Fruit fly (Drosophila melanogaster) whole organism, embryonic: ENCODE measurements around the gene CG31230.

Experiments used
- BEAF-32 ChIP-seq: fragments of 200-800 bp; sonication (Bioruptor generic); optimal IDR thresholded peaks from 3 replicates; lab custom pipeline; 2017; ENCODE audit warnings: missing biosample characterization, missing genetic modification characterization, mild to moderate bottlenecking, moderate library complexity, missing genetic modification reagents
- CG10147 ChIP-seq: fragments of 200-800 bp; sonication (Bioruptor generic); optimal IDR thresholded peaks from 2 replicates; lab custom pipeline; 2019; ENCODE audit warnings: missing biosample characterization, mild to moderate bottlenecking, missing genetic modification characterization, moderate library complexity
- CG10654 ChIP-seq: fragments of 200-800 bp; sonication (Bioruptor generic); optimal IDR thresholded peaks from 2 replicates; lab custom pipeline; 2016; ENCODE audit warnings: missing biosample characterization, missing genetic modification characterization
- CG13287 ChIP-seq: fragments of 200-800 bp; sonication (Bioruptor generic); IDR thresholded peaks from 2 replicates; pipeline ENCODE4 v1.3.6; 2022; ENCODE audit warnings: missing biosample characterization, missing genetic modification characterization; ENCODE audit not compliant: partially characterized antibody
- CG13624 ChIP-seq: fragments of 200-800 bp; sonication (Bioruptor generic); optimal IDR thresholded peaks from 2 replicates; lab custom pipeline; 2016; ENCODE audit warnings: missing biosample characterization, missing genetic modification characterization
- CG14050 ChIP-seq: fragments of 200-800 bp; sonication (Bioruptor generic); IDR thresholded peaks from 3 replicates; pipeline ENCODE4 v1.3.6; 2022; ENCODE audit warnings: missing biosample characterization, missing genetic modification characterization
- CG15479 ChIP-seq: fragments of 200-800 bp; sonication (Bioruptor generic); optimal IDR thresholded peaks from 3 replicates; lab custom pipeline; 2019; ENCODE audit warnings: missing biosample characterization, mild to moderate bottlenecking, missing genetic modification characterization, moderate library complexity
- CG15696 ChIP-seq: fragments of 200-800 bp; sonication (Bioruptor generic); optimal IDR thresholded peaks from 2 replicates; lab custom pipeline; 2019; ENCODE audit warnings: missing biosample characterization, mild to moderate bottlenecking, missing genetic modification characterization, moderate library complexity
- CG17361 ChIP-seq: fragments of 200-800 bp; sonication (Bioruptor generic); IDR thresholded peaks from 3 replicates; pipeline ENCODE4 v1.3.6; 2022; ENCODE audit warnings: missing biosample characterization, missing genetic modification characterization
- CG17612 ChIP-seq: fragments of 200-800 bp; sonication (Bioruptor generic); IDR thresholded peaks from 2 replicates; pipeline ENCODE4 v1.3.6; 2022; ENCODE audit warnings: missing biosample characterization, missing genetic modification characterization
- CG2199 ChIP-seq: fragments of 200-800 bp; sonication (Bioruptor generic); IDR thresholded peaks from 3 replicates; pipeline ENCODE4 v1.3.6; 2022; ENCODE audit warnings: missing biosample characterization, missing genetic modification characterization
- CG3847 ChIP-seq: fragments of 200-800 bp; sonication (Bioruptor generic); IDR thresholded peaks from 2 replicates; pipeline ENCODE4 v1.3.6; 2022; ENCODE audit warnings: missing biosample characterization, missing genetic modification characterization
- CG4820 ChIP-seq: fragments of 200-800 bp; sonication (Bioruptor generic); optimal IDR thresholded peaks from 3 replicates; lab custom pipeline; 2016; ENCODE audit warnings: missing biosample characterization, missing genetic modification characterization
- CG6689 ChIP-seq: fragments of 200-800 bp; sonication (Bioruptor generic); IDR thresholded peaks from 2 replicates; pipeline ENCODE4 v1.3.6; 2022; ENCODE audit warnings: missing biosample characterization, missing genetic modification characterization
- CG7745 ChIP-seq: fragments of 200-800 bp; sonication (Bioruptor generic); optimal IDR thresholded peaks from 2 replicates; lab custom pipeline; 2018; ENCODE audit warnings: missing biosample characterization, mild to moderate bottlenecking, missing genetic modification characterization, moderate library complexity
- CkIIα-i1 ChIP-seq: fragments of 200-800 bp; sonication (Bioruptor generic); IDR thresholded peaks from 2 replicates; pipeline ENCODE4 v1.3.6; 2022; ENCODE audit warnings: missing biosample characterization, missing genetic modification characterization
- D ChIP-seq, 2 experiments: fragments of 200-800 bp in 1 of 2; fragments of >200 bp in 1 of 2; sonication (Bioruptor generic) in 1 of 2; optimal IDR thresholded peaks; 2 replicates in 1 of 2; 3 replicates in 1 of 2; lab custom pipeline; 2017; ENCODE audit warnings: mild to moderate bottlenecking in 1 of 2, missing biosample characterization in 1 of 2, missing genetic modification characterization in 1 of 2, missing genetic modification reagents in 1 of 2
- D19B ChIP-seq: fragments of 200-800 bp; sonication (Bioruptor generic); optimal IDR thresholded peaks from 2 replicates; lab custom pipeline; 2017; ENCODE audit warnings: missing biosample characterization, mild to moderate bottlenecking, missing genetic modification characterization
- E2f1 ChIP-seq: fragments of 200-800 bp; sonication (Bioruptor generic); IDR thresholded peaks from 2 replicates; pipeline ENCODE4 v1.3.6; 2022; ENCODE audit warnings: missing biosample characterization, missing genetic modification characterization
- HmgD ChIP-seq: fragments of 200-800 bp; sonication (Bioruptor generic); optimal IDR thresholded peaks from 3 replicates; lab custom pipeline; 2016; ENCODE audit warnings: missing biosample characterization, missing genetic modification characterization
- MBD-R2 ChIP-seq: fragments of 200-800 bp; sonication (Bioruptor generic); IDR thresholded peaks from 2 replicates; pipeline ENCODE4 v1.3.6; 2022; ENCODE audit warnings: missing biosample characterization, missing genetic modification characterization
- Poxn ChIP-seq: fragments of 200-800 bp; sonication (Bioruptor generic); IDR thresholded peaks from 2 replicates; pipeline ENCODE4 v1.3.6; 2022; ENCODE audit warnings: missing biosample characterization, missing genetic modification characterization
- ara ChIP-seq: fragments of 200-800 bp; sonication (Bioruptor generic); IDR thresholded peaks from 2 replicates; pipeline ENCODE4 v1.3.6; 2022; ENCODE audit warnings: missing biosample characterization, missing genetic modification characterization
- cad ChIP-seq: fragments of >200 bp; optimal IDR thresholded peaks from 2 replicates; lab custom pipeline; 2017; ENCODE audit warnings: missing biosample characterization, missing genetic modification characterization
- cato ChIP-seq: fragments of 200-800 bp; sonication (Bioruptor generic); optimal IDR thresholded peaks from 2 replicates; lab custom pipeline; 2016; ENCODE audit warnings: missing biosample characterization, missing genetic modification characterization, borderline replicate concordance
- caup ChIP-seq: fragments of 200-800 bp; sonication (Bioruptor generic); optimal IDR thresholded peaks from 3 replicates; lab custom pipeline; 2017; ENCODE audit warnings: missing biosample characterization, mild to moderate bottlenecking, missing genetic modification characterization, moderate library complexity; ENCODE audit not compliant: severe bottlenecking
- chif ChIP-seq, 2 experiments: fragments of 200-800 bp; sonication (Bioruptor generic); optimal IDR thresholded peaks; 3 replicates each; lab custom pipeline; 2016; ENCODE audit warnings: missing biosample characterization in 2 of 2, missing genetic modification characterization in 2 of 2
- chn ChIP-seq: fragments of 200-800 bp; sonication (Bioruptor generic); optimal IDR thresholded peaks from 2 replicates; lab custom pipeline; 2016; ENCODE audit warnings: missing biosample characterization, missing genetic modification characterization
- cwo ChIP-seq: fragments of 200-800 bp; sonication (Bioruptor generic); optimal IDR thresholded peaks from 3 replicates; lab custom pipeline; 2017; ENCODE audit warnings: missing biosample characterization, missing genetic modification characterization, mild to moderate bottlenecking, moderate library complexity, missing genetic modification reagents
- dm ChIP-seq: fragments of 200-800 bp; sonication (Bioruptor generic); optimal IDR thresholded peaks from 3 replicates; lab custom pipeline; 2016; ENCODE audit warnings: missing biosample characterization, missing genetic modification characterization
- en ChIP-seq: fragments of 200-800 bp; sonication (Bioruptor generic); optimal IDR thresholded peaks from 2 replicates; lab custom pipeline; 2016; ENCODE audit warnings: missing biosample characterization, missing genetic modification characterization
- ftz-f1 ChIP-seq: fragments of 200-800 bp; sonication (Bioruptor generic); optimal IDR thresholded peaks from 2 replicates; lab custom pipeline; 2016; ENCODE audit warnings: missing biosample characterization, missing genetic modification characterization
- gro ChIP-seq: fragments of 200-800 bp; sonication (Bioruptor generic); optimal IDR thresholded peaks from 2 replicates; lab custom pipeline; 2016; ENCODE audit warnings: missing biosample characterization, missing genetic modification characterization
- lola ChIP-seq, 3 experiments: fragments of >200 bp in 2 of 3; fragments of 200-800 bp in 1 of 3; sonication (Bioruptor generic) in 1 of 3; optimal IDR thresholded peaks; 2 replicates each; lab custom pipeline; 2017 to 2019; ENCODE audit warnings: missing biosample characterization in 3 of 3, missing genetic modification characterization in 3 of 3, mild to moderate bottlenecking in 1 of 3, moderate library complexity in 1 of 3
- maf-S ChIP-seq: fragments of 200-800 bp; sonication (Bioruptor generic); optimal IDR thresholded peaks from 2 replicates; lab custom pipeline; 2016; ENCODE audit warnings: missing biosample characterization, missing genetic modification characterization
- nom ChIP-seq: fragments of 200-800 bp; sonication (Bioruptor generic); optimal IDR thresholded peaks from 2 replicates; lab custom pipeline; 2017; ENCODE audit warnings: missing biosample characterization, missing genetic modification characterization, mild to moderate bottlenecking, moderate library complexity, missing genetic modification reagents
- odd ChIP-seq: fragments of 200-800 bp; sonication (Bioruptor generic); optimal IDR thresholded peaks from 2 replicates; lab custom pipeline; 2017; ENCODE audit warnings: missing biosample characterization, mild to moderate bottlenecking, missing genetic modification characterization
- p53 ChIP-seq: fragments of 200-800 bp; sonication (Bioruptor generic); optimal IDR thresholded peaks from 2 replicates; lab custom pipeline; 2016; ENCODE audit warnings: missing biosample characterization, missing genetic modification characterization
- prd ChIP-seq, 3 experiments: fragments of >200 bp in 2 of 3; fragments of 200-800 bp in 1 of 3; sonication (Bioruptor generic) in 1 of 3; optimal IDR thresholded peaks in 2 of 3; IDR thresholded peaks in 1 of 3; 2 replicates in 2 of 3; 3 replicates in 1 of 3; pipeline versions ENCODE4 v1.3.6 to Lab custom; 2017 to 2022; ENCODE audit warnings: missing biosample characterization in 1 of 3, missing genetic modification characterization in 1 of 3
- ranshi ChIP-seq: fragments of 200-800 bp; sonication (Bioruptor generic); IDR thresholded peaks from 2 replicates; pipeline ENCODE4 v1.3.6; 2022; ENCODE audit warnings: missing biosample characterization, missing genetic modification characterization
- sim ChIP-seq: fragments of 200-800 bp; sonication (Bioruptor generic); IDR thresholded peaks from 2 replicates; pipeline ENCODE4 v1.3.6; 2022; ENCODE audit warnings: missing biosample characterization, missing genetic modification characterization
- sima ChIP-seq: fragments of 200-800 bp; sonication (Bioruptor generic); optimal IDR thresholded peaks from 2 replicates; lab custom pipeline; 2016; ENCODE audit warnings: missing biosample characterization, missing genetic modification characterization
- slou ChIP-seq: fragments of 200-800 bp; sonication (Bioruptor generic); optimal IDR thresholded peaks from 3 replicates; lab custom pipeline; 2016; ENCODE audit warnings: missing biosample characterization, missing genetic modification characterization
- tap ChIP-seq: fragments of 200-800 bp; optimal IDR thresholded peaks from 3 replicates; lab custom pipeline; 2019; ENCODE audit warnings: missing biosample characterization, mild to moderate bottlenecking, missing genetic modification characterization, moderate library complexity
- tgo ChIP-seq: fragments of 200-800 bp; sonication (Bioruptor generic); IDR thresholded peaks from 3 replicates; pipeline ENCODE4 v1.3.6; 2022; ENCODE audit warnings: missing biosample characterization, missing genetic modification characterization
- vfl ChIP-seq: fragments of 200-800 bp; sonication (Bioruptor generic); optimal IDR thresholded peaks from 2 replicates; lab custom pipeline; 2016; ENCODE audit warnings: missing biosample characterization, missing genetic modification characterization
- wek ChIP-seq: fragments of 200-800 bp; sonication (Bioruptor generic); optimal IDR thresholded peaks from 3 replicates; lab custom pipeline; 2018; ENCODE audit warnings: missing biosample characterization, mild to moderate bottlenecking, missing genetic modification characterization, moderate library complexity
- z ChIP-seq: fragments of 200-800 bp; sonication (Bioruptor generic); IDR thresholded peaks from 3 replicates; pipeline ENCODE4 v1.3.6; 2022; ENCODE audit warnings: missing biosample characterization, missing genetic modification characterization
- zfh2 ChIP-seq: fragments of 200-800 bp; sonication (Bioruptor generic); optimal IDR thresholded peaks from 2 replicates; lab custom pipeline; 2016; ENCODE audit warnings: missing biosample characterization, missing genetic modification characterization

CG31230 gene

dm6 chr3R:18658945-18659642 is 12.4 kb upstream of the CG31230 start, which contains the start of the genes CG31224 and CstF64 (continued):
- TF ChIP-seq cwo: peak; percentile 55
- TF ChIP-seq sim (GFP tag; lab: Robert Waterston, UW): no peak
- peak; percentile 81 for TF ChIP-seq CG15696 (tag; lab: Kevin White, UChicago)
- peak; percentile 91 for TF ChIP-seq chn
- no peak for TF ChIP-seq odd (GFP tag; lab: Kevin White, UChicago)
- TF ChIP-seq CG6689 (GFP tag; lab: Robert Waterston, UW): peak; percentile 84
- TF ChIP-seq Poxn: no peak
- peak; percentile 70 for TF ChIP-seq CG14050 (GFP tag; lab: Robert Waterston, UW)
- no peak for TF ChIP-seq wek
- TF ChIP-seq cad: no peak
- TF ChIP-seq nom: peak; percentile 1
- peak; percentile 90 for TF ChIP-seq zfh2 (GFP tag; lab: Kevin White, UChicago)
- peak; percentile 87 for TF ChIP-seq CG17361 (GFP tag; lab: Robert Waterston, UW)
- peak; percentile 47 for TF ChIP-seq en
- TF ChIP-seq CG17612 (GFP tag; lab: Robert Waterston, UW): no peak
- TF ChIP-seq dm (GFP tag; lab: Kevin White, UChicago): peak; percentile 83
- TF ChIP-seq CG15479 (GFP tag; lab: Kevin White, UChicago): no peak
- no peak for TF ChIP-seq prd (optimal IDR thresholded peaks at IDR 0.05; lab: Kevin White, UChicago)
- peak; percentile 89 for TF ChIP-seq prd (GFP tag; IDR thresholded peaks at IDR 0.05; lab: Robert Waterston, UW)
- no peak for TF ChIP-seq D (optimal IDR thresholded peaks at IDR 0.05; lab: Kevin White, UChicago)
- TF ChIP-seq D (GFP tag; optimal IDR thresholded peaks at IDR 0.05; lab: Kevin White, UChicago): peak; percentile 67
- TF ChIP-seq CG7745: no peak
- TF ChIP-seq MBD-R2 (GFP tag; lab: Robert Waterston, UW): peak; percentile 77
- peak; percentile 92 for TF ChIP-seq CG3847
- no peak for TF ChIP-seq tap (tag; lab: Kevin White, UChicago)
- TF ChIP-seq CG4820: peak; percentile 79
- peak; percentile 65 for TF ChIP-seq maf-S (GFP tag; lab: Kevin White, UChicago)
- peak; percentile 78 for TF ChIP-seq cato (GFP tag; lab: Kevin White, UChicago)
- peak; percentile 67 for TF ChIP-seq slou (GFP tag; lab: Kevin White, UChicago)
- TF ChIP-seq tgo (GFP tag; lab: Robert Waterston, UW): peak; percentile 84
- peak; percentile 89 for TF ChIP-seq CG10654
- peak; percentile 53 for TF ChIP-seq sima (GFP tag; lab: Kevin White, UChicago)
- TF ChIP-seq caup: peak; percentile 86
- TF ChIP-seq CkIIα-i1 (GFP tag; lab: Robert Waterston, UW): no peak
- TF ChIP-seq D19B (GFP tag; lab: Kevin White, UChicago): no peak
- TF ChIP-seq HmgD (GFP tag; lab: Kevin White, UChicago): peak; percentile 86
- no peak; the same call in none of the 2 replicates for TF ChIP-seq CG13287 (GFP tag; lab: Robert Waterston, UW)
- TF ChIP-seq vfl (GFP tag; lab: Kevin White, UChicago): peak; percentile 77
- peak in 1 of 3 experiments; percentile 78 for TF ChIP-seq lola (GFP tag; optimal IDR thresholded peaks at IDR 0.05; lab: Kevin White, UChicago)
- TF ChIP-seq p53: peak; percentile 66
- peak; percentile 76 for TF ChIP-seq E2f1 (GFP tag; lab: Robert Waterston, UW)
- TF ChIP-seq CG10147 (GFP tag; lab: Kevin White, UChicago): peak; percentile 60
- peak; percentile 79 for TF ChIP-seq ara (GFP tag; lab: Robert Waterston, UW)
- TF ChIP-seq BEAF-32 (GFP tag; lab: Kevin White, UChicago): peak; percentile 54
- TF ChIP-seq ranshi (GFP tag; lab: Robert Waterston, UW): peak; percentile 84
- peak; percentile 92 for TF ChIP-seq CG13624
- TF ChIP-seq ftz-f1: peak; percentile 89
- TF ChIP-seq CG2199: no peak
- peak; percentile 83 for TF ChIP-seq gro (GFP tag; lab: Kevin White, UChicago)
- TF ChIP-seq z (GFP tag; lab: Robert Waterston, UW): no peak
- TF ChIP-seq chif (GFP tag; optimal IDR thresholded peaks at IDR 0.05; lab: Kevin White, UChicago): peak; percentile 87 to 88
